Fruit fly (Drosophila melanogaster) whole organism: ENCODE measurements around the gene syd.

Experiments used
- CG8478 ChIP-seq: fragments of >200 bp; optimal IDR thresholded peaks from 2 replicates; lab custom pipeline; 2018; ENCODE audit warnings: inconsistent platforms
- Dll ChIP-seq: fragments of >200 bp; optimal IDR thresholded peaks from 2 replicates; lab custom pipeline; 2017
- EcR ChIP-seq, 2 experiments: fragments of >200 bp; optimal IDR thresholded peaks; 2 replicates each; lab custom pipeline; 2017; ENCODE audit warnings: missing biosample characterization in 2 of 2, missing genetic modification characterization in 2 of 2, missing genetic modification reagents in 2 of 2
- pan ChIP-seq: fragments of >200 bp; optimal IDR thresholded peaks from 2 replicates; lab custom pipeline; 2017
- psq ChIP-seq: fragments of >200 bp; optimal IDR thresholded peaks from 2 replicates; lab custom pipeline; 2017
- usp ChIP-seq: fragments of >200 bp; optimal IDR thresholded peaks from 2 replicates; lab custom pipeline; 2017; ENCODE audit warnings: missing biosample characterization, missing genetic modification characterization, mixed read lengths

- TF ChIP-seq EcR (GFP tag; optimal IDR thresholded peaks at IDR 0.05; lab: Kevin White, UChicago) (no peak), Dll (lab: Kevin White, UChicago) (no peak), psq (lab: Kevin White, UChicago) (no peak), usp (no peak), pan (lab: Kevin White, UChicago) (no peak), CG8478 (lab: Kevin White, UChicago) (no peak)
Measured at dm6 chr3L:7876367-7876703, 59.6 kb downstream of the syd start.
